Worm (Caenorhabditis elegans) whole organism, mixed stage, embryonic: Measurements from ENCODE around the gene nhr-14.

Experiments
- M03D4.4 ChIP-seq: sonication (generic microtip); optimal IDR thresholded peaks from 2 replicates; lab custom pipeline; 2017; ENCODE audit warnings: mild to moderate bottlenecking, missing genetic modification characterization, missing compliant biosample characterization

The nhr-14 gene

DNA sequence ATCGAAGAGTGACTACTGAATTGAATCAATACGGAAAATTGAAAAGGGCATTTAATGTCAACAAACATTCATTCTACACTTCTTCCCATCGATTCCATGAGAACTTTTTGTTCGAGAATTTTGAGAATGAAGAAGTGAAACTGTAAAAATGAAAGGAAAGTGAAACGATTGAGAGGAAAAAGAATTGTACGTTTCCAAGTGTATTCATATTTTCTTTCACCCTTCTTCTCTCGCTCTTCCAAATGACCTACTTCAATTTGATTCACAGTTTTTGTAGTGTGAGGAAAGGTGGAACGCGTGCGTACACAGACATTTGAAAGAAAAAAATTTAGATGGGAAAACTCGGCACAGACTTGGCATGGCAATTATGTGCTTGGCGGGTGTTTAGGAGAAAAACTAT is 51.7 kb downstream of the nhr-14 start:
- TF ChIP-seq M03D4.4 (tag; lab: Kevin White, UChicago) = no peak
